Worm (Caenorhabditis elegans): Measurements from ENCODE around the gene nhr-34.
A peak's percentile ranks its signal among the peaks of the same experiment; 100 is the strongest.
"Not testable (repeated sequence)": the region's sequence is repeated elsewhere in the genome, so short reads cannot be mapped to it uniquely, and the experiment has no call there.

The nhr-34 gene

DNA sequence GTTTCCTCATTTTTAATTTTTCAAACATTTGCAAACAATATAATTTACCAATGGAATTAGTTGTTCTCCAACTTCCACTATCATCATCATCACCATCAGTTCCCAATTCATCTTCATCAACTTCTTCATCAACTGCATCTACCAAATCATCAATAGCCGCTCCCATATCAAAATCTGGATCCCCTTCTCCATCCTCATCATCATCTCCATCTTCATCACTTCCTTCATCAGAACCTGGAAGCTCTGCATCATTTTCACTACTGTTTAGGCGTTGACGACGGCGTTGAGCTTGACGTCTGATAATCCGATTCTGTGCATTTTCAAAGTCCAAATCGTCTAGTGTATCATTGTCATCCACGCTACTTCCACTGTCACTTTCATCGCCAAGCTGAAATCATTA, 22.4 kb upstream of the nhr-34 start:
- TF ChIP-seq madf-6 (GFP tag; IDR thresholded peaks at IDR 0.05) (no peak), ztf-6 (GFP tag; IDR thresholded peaks at IDR 0.05) (no peak), egl-44 (GFP tag; IDR thresholded peaks at IDR 0.05) (no peak), nfya-1 (tag; optimal IDR thresholded peaks at IDR 0.05; ENCODE audit: borderline replicate concordance, insufficient read depth) (no peak)

DNA sequence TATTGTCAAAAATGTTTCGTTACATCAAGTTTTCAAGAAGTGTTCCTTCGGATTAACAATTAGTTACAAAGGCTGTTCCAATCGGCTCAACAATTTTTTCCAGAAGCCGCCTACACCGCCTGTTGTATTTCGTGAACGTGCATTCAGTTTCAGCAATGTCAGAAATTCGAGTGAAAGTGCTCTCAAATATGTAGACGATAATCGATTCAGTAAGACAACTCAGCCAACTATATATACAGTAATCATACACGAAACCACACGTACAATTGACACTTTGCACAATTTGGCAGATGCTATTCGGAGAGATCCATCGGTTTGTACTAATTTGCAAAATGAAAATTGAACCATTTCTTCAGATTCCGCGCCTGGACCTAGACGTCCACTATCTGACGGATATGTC, 21.0 kb upstream of the nhr-34 start:
- no peak for TF ChIP-seq atf-7 (tag; optimal IDR thresholded peaks at IDR 0.05)
- peak; percentile 42 for TF ChIP-seq hrde-1 (tag; optimal IDR thresholded peaks at IDR 0.05; ENCODE audit: borderline replicate concordance)
- peak; percentile 32; the same call in 1 of the 2 replicates for TF ChIP-seq madf-6 (GFP tag; IDR thresholded peaks at IDR 0.05)
- TF ChIP-seq ekl-4 (GFP tag; IDR thresholded peaks at IDR 0.05), result no peak
- TF ChIP-seq unc-62 (GFP tag; optimal IDR thresholded peaks at IDR 0.05), result no peak
- TF ChIP-seq rec-8 (tag; optimal IDR thresholded peaks at IDR 0.05), result no peak

DNA sequence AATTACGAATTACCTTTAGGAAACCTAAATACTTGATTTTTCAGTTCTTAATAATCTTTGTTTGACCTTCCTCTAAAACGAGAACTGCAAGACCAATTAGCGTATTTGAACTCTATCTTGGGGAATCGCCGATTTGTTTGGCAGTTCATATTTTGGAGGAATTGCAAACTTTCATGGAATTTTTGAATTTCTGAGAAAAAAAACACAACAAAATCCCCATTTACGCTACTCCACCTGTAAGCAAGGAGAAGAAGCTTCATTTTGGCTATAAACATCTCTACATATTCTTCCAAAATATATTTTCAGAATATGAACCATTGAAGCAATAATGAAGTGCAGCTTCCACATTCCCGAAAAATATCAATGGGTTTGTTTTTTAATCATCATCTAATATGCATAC, 17.4 kb upstream of the nhr-34 start, which contains the start of gene twk-9:
twk-9 (plus strand) TSS at position 301 of the 400 bp plus-strand sequence.
- no peak for TF ChIP-seq tbx-9 (tag; optimal IDR thresholded peaks at IDR 0.05; ENCODE audit: borderline replicate concordance)
- TF ChIP-seq hmg-1.2 (GFP tag; IDR thresholded peaks at IDR 0.05), result no peak
- TF ChIP-seq him-1 (tag; optimal IDR thresholded peaks at IDR 0.05), result no peak
- TF ChIP-seq snpc-3.4 (tag; optimal IDR thresholded peaks at IDR 0.05), result no peak
- no peak for TF ChIP-seq bed-1 (GFP tag; IDR thresholded peaks at IDR 0.05)
- no peak for TF ChIP-seq ztf-26 (tag; optimal IDR thresholded peaks at IDR 0.05)
- TF ChIP-seq ceh-100 (GFP tag; IDR thresholded peaks at IDR 0.05), result no peak
- no peak for TF ChIP-seq ceh-79 (tag; optimal IDR thresholded peaks at IDR 0.05)
- TF ChIP-seq aptf-2 (GFP tag; conservative IDR thresholded peaks at IDR 0.05), result no peak
- no peak for TF ChIP-seq T07F8.4 (tag; optimal IDR thresholded peaks at IDR 0.05)
- no peak for TF ChIP-seq madf-8 (GFP tag; conservative IDR thresholded peaks at IDR 0.05)
- TF ChIP-seq ceh-91 (GFP tag; IDR thresholded peaks at IDR 0.05), result no peak

DNA sequence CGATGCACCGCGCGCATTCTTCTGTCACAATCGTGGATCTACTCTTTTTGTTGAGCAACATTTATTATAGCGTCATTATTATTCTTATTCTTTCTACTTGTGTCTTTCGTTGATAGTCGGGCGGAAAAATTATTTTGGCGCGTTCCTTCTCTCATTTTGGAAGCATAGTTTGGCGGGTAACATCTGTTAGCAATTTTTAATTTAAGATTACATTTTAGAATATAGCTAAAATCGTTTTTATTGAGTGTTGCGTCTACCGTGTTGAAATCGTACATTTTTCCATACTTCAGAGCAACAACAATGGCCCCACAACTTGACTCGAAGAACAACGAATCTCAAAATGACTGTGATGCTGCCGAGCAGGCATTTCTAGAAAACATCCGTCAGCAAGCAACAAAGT, 15.2 kb upstream of the nhr-34 start, which contains the start of gene sdz-36:
sdz-36 (plus strand) TSS at position 301 of the 400 bp plus-strand sequence.
- TF ChIP-seq egl-18 (GFP tag; IDR thresholded peaks at IDR 0.05) (no peak), B0035.1 (tag; optimal IDR thresholded peaks at IDR 0.05) (no peak), cebp-2 (GFP tag; IDR thresholded peaks at IDR 0.05) (no peak), hlh-26 (GFP tag; conservative IDR thresholded peaks at IDR 0.05) (no peak), zfh-2 (GFP tag; conservative IDR thresholded peaks at IDR 0.05) (no peak), ztf-22 (GFP tag; optimal IDR thresholded peaks at IDR 0.05) (no peak), unc-130 (GFP tag; optimal IDR thresholded peaks at IDR 0.05) (no peak), lir-1 (GFP tag; conservative IDR thresholded peaks at IDR 0.05) (no peak), hmg-20 (GFP tag; IDR thresholded peaks at IDR 0.05) (no peak), hmg-1.2 (GFP tag; IDR thresholded peaks at IDR 0.05) (no peak), attf-3 (GFP tag; conservative IDR thresholded peaks at IDR 0.05) (no peak), aptf-2 (GFP tag; conservative IDR thresholded peaks at IDR 0.05) (no peak), D2030.7 (GFP tag; IDR thresholded peaks at IDR 0.05) (no peak), T07F8.4 (tag; optimal IDR thresholded peaks at IDR 0.05) (no peak)

DNA sequence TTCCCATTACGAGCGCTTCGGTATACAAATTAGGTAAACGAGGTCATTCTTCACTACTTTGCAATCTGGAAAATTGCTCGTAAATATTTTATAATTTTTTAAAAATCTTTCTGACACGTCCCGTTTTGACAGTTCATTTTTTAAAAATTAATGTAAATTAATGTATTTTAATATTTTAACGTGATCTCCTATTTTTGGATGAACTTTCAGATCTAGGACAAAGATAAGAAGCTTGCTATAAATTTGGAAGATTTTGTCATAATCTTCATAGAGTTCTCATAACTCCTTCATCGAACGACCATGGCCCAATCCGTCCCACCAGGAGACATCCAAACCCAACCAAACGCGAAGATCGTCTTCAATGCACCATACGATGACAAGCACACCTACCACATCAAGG, 13.2 kb upstream of the nhr-34 start, which contains the start of gene msp-76:
msp-76 (plus strand) TSS at position 301 of the 400 bp plus-strand sequence.
- TF ChIP-seq F57A8.1 (GFP tag; optimal IDR thresholded peaks at IDR 0.05); ekl-4 (GFP tag; IDR thresholded peaks at IDR 0.05); ZK185.1 (tag; optimal IDR thresholded peaks at IDR 0.05; ENCODE audit: poor library complexity, severe bottlenecking): not testable (repeated sequence)

Data from whole organism, young adult.